1 fruit fly cellular context compared by ENCODE assay signal in genomic region chr2L:10665603-10666002, dm6.
TF ChIP-seq lines count a peak whose summit lies in the region.

No protein-coding gene starts in this region.

TF ChIP-seq in whole organism, embryonic, 481 proteins besides CTCF, POLR2A, EP300 and RAD21 (continued from another document and continues in another):
- TF ChIP-seq psq (GFP tag; optimal IDR thresholded peaks at IDR 0.05; lab: Kevin White, UChicago), result peak; percentile 43
- TF ChIP-seq hth (optimal IDR thresholded peaks at IDR 0.05; lab: Kevin White, UChicago), result no peak
- peak; percentile 54 for TF ChIP-seq CG4854 (GFP tag; optimal IDR thresholded peaks at IDR 0.05; lab: Kevin White, UChicago)
- TF ChIP-seq CG11247 (GFP tag; IDR thresholded peaks at IDR 0.05; lab: Robert Waterston, UW), result peak; percentile 66
- peak; percentile 14 for TF ChIP-seq CG1529 (GFP tag; optimal IDR thresholded peaks at IDR 0.05; lab: Kevin White, UChicago)
- peak; percentile 53 for TF ChIP-seq CG15514 (GFP tag; optimal IDR thresholded peaks at IDR 0.05; lab: Kevin White, UChicago)
- no peak for TF ChIP-seq CG8478 (optimal IDR thresholded peaks at IDR 0.05; lab: Kevin White, UChicago)
- TF ChIP-seq HLH54F (GFP tag; optimal IDR thresholded peaks at IDR 0.05; lab: Kevin White, UChicago), result peak; percentile 70
- peak; percentile 70 for TF ChIP-seq pb (GFP tag; optimal IDR thresholded peaks at IDR 0.05; lab: Kevin White, UChicago)
- peak; percentile 72 for TF ChIP-seq bab2 (GFP tag; optimal IDR thresholded peaks at IDR 0.05; lab: Kevin White, UChicago)
- TF ChIP-seq CG11695 (GFP tag; IDR thresholded peaks at IDR 0.05; lab: Robert Waterston, UW), result peak; percentile 86
- peak; percentile 58 for TF ChIP-seq CG18011 (GFP tag; optimal IDR thresholded peaks at IDR 0.05; lab: Kevin White, UChicago)
- no peak for TF ChIP-seq Hr78 (GFP tag; optimal IDR thresholded peaks at IDR 0.05; lab: Kevin White, UChicago)
- no peak for TF ChIP-seq CG3995 (GFP tag; optimal IDR thresholded peaks at IDR 0.05; lab: Kevin White, UChicago)
- peak; percentile 61 for TF ChIP-seq B-H1 (GFP tag; IDR thresholded peaks at IDR 0.05; lab: Robert Waterston, UW)
- peak; percentile 76 for TF ChIP-seq CG11696 (GFP tag; IDR thresholded peaks at IDR 0.05; lab: Robert Waterston, UW)
- TF ChIP-seq CG14014 (GFP tag; IDR thresholded peaks at IDR 0.05; lab: Robert Waterston, UW), result peak; percentile 91
- TF ChIP-seq Dref (GFP tag; IDR thresholded peaks at IDR 0.05; lab: Robert Waterston, UW), result no peak
- peak; percentile 83 for TF ChIP-seq CG32767 (GFP tag; IDR thresholded peaks at IDR 0.05; lab: Robert Waterston, UW)
- TF ChIP-seq hb (GFP tag; IDR thresholded peaks at IDR 0.05; lab: Robert Waterston, UW; ENCODE audit: partially characterized antibody), result no peak
- TF ChIP-seq CG17802 (tag; optimal IDR thresholded peaks at IDR 0.05; lab: Kevin White, UChicago), result peak; percentile 43
- TF ChIP-seq Pdp1 (GFP tag; optimal IDR thresholded peaks at IDR 0.05; lab: Kevin White, UChicago), result peak; percentile 76 to 80
- TF ChIP-seq Ada2b (GFP tag; IDR thresholded peaks at IDR 0.05; lab: Robert Waterston, UW), result peak; percentile 92
- TF ChIP-seq crol (GFP tag; IDR thresholded peaks at IDR 0.05; lab: Robert Waterston, UW), result no peak
- no peak for TF ChIP-seq pfk (GFP tag; optimal IDR thresholded peaks at IDR 0.05; lab: Kevin White, UChicago)
- TF ChIP-seq ttk (GFP tag; IDR thresholded peaks at IDR 0.05; lab: Robert Waterston, UW), result peak; percentile 89
- peak; percentile 86 for TF ChIP-seq esg (GFP tag; conservative IDR thresholded peaks at IDR 0.05; lab: Robert Waterston, UW)
- no peak for TF ChIP-seq knrl (GFP tag; IDR thresholded peaks at IDR 0.05; lab: Robert Waterston, UW; ENCODE audit: partially characterized antibody)
- no peak for TF ChIP-seq luna (GFP tag; optimal IDR thresholded peaks at IDR 0.05; lab: Kevin White, UChicago)
- TF ChIP-seq CG14860 (GFP tag; IDR thresholded peaks at IDR 0.05; lab: Robert Waterston, UW; ENCODE audit: partially characterized antibody), result no peak
- no peak for TF ChIP-seq CG6765 (GFP tag; optimal IDR thresholded peaks at IDR 0.05; lab: Kevin White, UChicago)
- no peak for TF ChIP-seq CG15479 (GFP tag; optimal IDR thresholded peaks at IDR 0.05; lab: Kevin White, UChicago)
- TF ChIP-seq BtbVII (GFP tag; optimal IDR thresholded peaks at IDR 0.05; lab: Kevin White, UChicago), result peak; percentile 19
- TF ChIP-seq CG14965 (GFP tag; optimal IDR thresholded peaks at IDR 0.05; lab: Kevin White, UChicago; ENCODE audit: borderline replicate concordance), result peak; percentile 18
- no peak for TF ChIP-seq da (GFP tag; optimal IDR thresholded peaks at IDR 0.05; lab: Kevin White, UChicago)
- no peak for TF ChIP-seq lov (optimal IDR thresholded peaks at IDR 0.05; lab: Kevin White, UChicago)
- TF ChIP-seq lov (GFP tag; IDR thresholded peaks at IDR 0.05; lab: Robert Waterston, UW), result 0 out of 3 replicates have a peak, but pooled peaks have one; percentile 50
- TF ChIP-seq CG3726 (GFP tag; IDR thresholded peaks at IDR 0.05; lab: Robert Waterston, UW), result peak; percentile 73; the same call in 2 of the 3 replicates
- peak; percentile 48; the same call in 1 of the 2 replicates for TF ChIP-seq CG10321 (GFP tag; IDR thresholded peaks at IDR 0.05; lab: Robert Waterston, UW)
- TF ChIP-seq Bgb (GFP tag; IDR thresholded peaks at IDR 0.05; lab: Robert Waterston, UW; ENCODE audit: partially characterized antibody), result no peak
- TF ChIP-seq Side (GFP tag; optimal IDR thresholded peaks at IDR 0.05; lab: Kevin White, UChicago), result peak; percentile 72
- TF ChIP-seq maf-S (GFP tag; optimal IDR thresholded peaks at IDR 0.05; lab: Kevin White, UChicago), result peak; percentile 61
- peak; percentile 88 for TF ChIP-seq ranshi (GFP tag; IDR thresholded peaks at IDR 0.05; lab: Robert Waterston, UW)
- peak; percentile 79 for TF ChIP-seq CG2712 (tag; optimal IDR thresholded peaks at IDR 0.05; lab: Kevin White, UChicago)
- peak; percentile 77; the same call in 2 of the 3 replicates for TF ChIP-seq ken (GFP tag; IDR thresholded peaks at IDR 0.05; lab: Robert Waterston, UW)
- peak; percentile 77; the same call in 2 of the 3 replicates for TF ChIP-seq gce (GFP tag; IDR thresholded peaks at IDR 0.05; lab: Robert Waterston, UW)
- peak; percentile 30 for TF ChIP-seq trh (GFP tag; optimal IDR thresholded peaks at IDR 0.05; lab: Kevin White, UChicago)
- peak; percentile 59 for TF ChIP-seq odd (GFP tag; optimal IDR thresholded peaks at IDR 0.05; lab: Kevin White, UChicago)
- TF ChIP-seq ro (GFP tag; IDR thresholded peaks at IDR 0.05; lab: Robert Waterston, UW), result peak; percentile 75
- TF ChIP-seq HLH3B (GFP tag; IDR thresholded peaks at IDR 0.05; lab: Robert Waterston, UW), result peak; percentile 89
- peak; percentile 72 for TF ChIP-seq Bteb2 (GFP tag; optimal IDR thresholded peaks at IDR 0.05; lab: Kevin White, UChicago)
- TF ChIP-seq CG10209 (GFP tag; optimal IDR thresholded peaks at IDR 0.05; lab: Kevin White, UChicago), result peak; percentile 74
- TF ChIP-seq tgo (GFP tag; IDR thresholded peaks at IDR 0.05; lab: Robert Waterston, UW), result peak; percentile 90
- TF ChIP-seq Myb (GFP tag; optimal IDR thresholded peaks at IDR 0.05; lab: Kevin White, UChicago), result peak; percentile 53
- peak in 1 of 2 experiments; percentile 72 for TF ChIP-seq Eip74EF (GFP tag; optimal IDR thresholded peaks at IDR 0.05; lab: Kevin White, UChicago)
- TF ChIP-seq CG2889 (GFP tag; IDR thresholded peaks at IDR 0.05; lab: Robert Waterston, UW), result peak; percentile 76
- peak; percentile 55 for TF ChIP-seq MBD-R2 (GFP tag; IDR thresholded peaks at IDR 0.05; lab: Robert Waterston, UW)
- peak; percentile 77 for TF ChIP-seq repo (GFP tag; optimal IDR thresholded peaks at IDR 0.05; lab: Kevin White, UChicago)
- peak; percentile 52 for TF ChIP-seq dm (GFP tag; optimal IDR thresholded peaks at IDR 0.05; lab: Kevin White, UChicago)
- TF ChIP-seq CG9215 (GFP tag; IDR thresholded peaks at IDR 0.05; lab: Robert Waterston, UW), result peak; percentile 70
- peak; percentile 64 for TF ChIP-seq jumu (GFP tag; optimal IDR thresholded peaks at IDR 0.05; lab: Kevin White, UChicago)
- peak; percentile 63 for TF ChIP-seq CG10959 (GFP tag; IDR thresholded peaks at IDR 0.05; lab: Robert Waterston, UW)
- TF ChIP-seq dysf (GFP tag; IDR thresholded peaks at IDR 0.05; lab: Robert Waterston, UW), result peak; percentile 92
- no peak for TF ChIP-seq Sin3A (optimal IDR thresholded peaks at IDR 0.05; lab: Kevin White, UChicago)
- TF ChIP-seq az2 (GFP tag; optimal IDR thresholded peaks at IDR 0.05; lab: Kevin White, UChicago), result peak; percentile 76
- peak; percentile 67 for TF ChIP-seq CG9609 (GFP tag; optimal IDR thresholded peaks at IDR 0.05; lab: Kevin White, UChicago)
- TF ChIP-seq CG31224 (GFP tag; IDR thresholded peaks at IDR 0.05; lab: Robert Waterston, UW), result peak; percentile 62
- TF ChIP-seq CG2199 (GFP tag; IDR thresholded peaks at IDR 0.05; lab: Robert Waterston, UW), result peak; percentile 60; the same call in 1 of the 3 replicates
- no peak for TF ChIP-seq ftz-f1 (GFP tag; optimal IDR thresholded peaks at IDR 0.05; lab: Kevin White, UChicago)
- TF ChIP-seq CG4282 (GFP tag; optimal IDR thresholded peaks at IDR 0.05; lab: Kevin White, UChicago), result peak; percentile 57
- TF ChIP-seq Atf3 (GFP tag; optimal IDR thresholded peaks at IDR 0.05; lab: Kevin White, UChicago), result peak; percentile 67
- TF ChIP-seq Ets97D (GFP tag; optimal IDR thresholded peaks at IDR 0.05; lab: Kevin White, UChicago), result no peak
- TF ChIP-seq dmrt99B (tag; optimal IDR thresholded peaks at IDR 0.05; lab: Kevin White, UChicago), result peak; percentile 87
- peak; percentile 66 for TF ChIP-seq Mes4 (GFP tag; optimal IDR thresholded peaks at IDR 0.05; lab: Kevin White, UChicago)
- peak; percentile 66 for TF ChIP-seq Hmr (GFP tag; optimal IDR thresholded peaks at IDR 0.05; lab: Kevin White, UChicago)
- no peak for TF ChIP-seq hkb (optimal IDR thresholded peaks at IDR 0.05; lab: Kevin White, UChicago)
- TF ChIP-seq hkb (GFP tag; IDR thresholded peaks at IDR 0.05; lab: Robert Waterston, UW), result peak; percentile 95
- TF ChIP-seq phol (tag; optimal IDR thresholded peaks at IDR 0.05; lab: Kevin White, UChicago), result peak; percentile 71
- no peak for TF ChIP-seq CG6254 (GFP tag; optimal IDR thresholded peaks at IDR 0.05; lab: Kevin White, UChicago)
- peak; percentile 77 for TF ChIP-seq bcd (GFP tag; optimal IDR thresholded peaks at IDR 0.05; lab: Kevin White, UChicago)
- TF ChIP-seq CG3838 (GFP tag; optimal IDR thresholded peaks at IDR 0.05; lab: Kevin White, UChicago), result peak; percentile 64
- TF ChIP-seq sens (GFP tag; lab: Kevin White, UChicago), result peak; percentile 94
- TF ChIP-seq Hmx (GFP tag; optimal IDR thresholded peaks at IDR 0.05; lab: Kevin White, UChicago), result peak; percentile 53
- TF ChIP-seq CG16779 (GFP tag; IDR thresholded peaks at IDR 0.05; lab: Robert Waterston, UW), result peak; percentile 63
- TF ChIP-seq CG7786 (GFP tag; optimal IDR thresholded peaks at IDR 0.05; lab: Kevin White, UChicago), result peak; percentile 62
- TF ChIP-seq BEAF-32 (GFP tag; optimal IDR thresholded peaks at IDR 0.05; lab: Kevin White, UChicago), result no peak
- TF ChIP-seq CG11085 (GFP tag; IDR thresholded peaks at IDR 0.05; lab: Robert Waterston, UW), result peak; percentile 51
- no peak for TF ChIP-seq mld (GFP tag; IDR thresholded peaks at IDR 0.05; lab: Robert Waterston, UW; ENCODE audit: partially characterized antibody)
- peak; percentile 90 for TF ChIP-seq H2.0 (GFP tag; IDR thresholded peaks at IDR 0.05; lab: Robert Waterston, UW)
- no peak for TF ChIP-seq vnd (GFP tag; IDR thresholded peaks at IDR 0.05; lab: Robert Waterston, UW; ENCODE audit: partially characterized antibody)
- peak; percentile 36 for TF ChIP-seq CG33213 (GFP tag; optimal IDR thresholded peaks at IDR 0.05; lab: Kevin White, UChicago)
- peak; percentile 75 for TF ChIP-seq Camta (GFP tag; optimal IDR thresholded peaks at IDR 0.05; lab: Kevin White, UChicago)
- peak; percentile 64 for TF ChIP-seq CG11398 (GFP tag; optimal IDR thresholded peaks at IDR 0.05; lab: Kevin White, UChicago)
- TF ChIP-seq CG7271 (tag; optimal IDR thresholded peaks at IDR 0.05; lab: Kevin White, UChicago), result peak; percentile 12
- TF ChIP-seq gcm2 (GFP tag; optimal IDR thresholded peaks at IDR 0.05; lab: Kevin White, UChicago), result peak; percentile 22
- no peak for TF ChIP-seq Stat92E (GFP tag; optimal IDR thresholded peaks at IDR 0.05; lab: Kevin White, UChicago)
- peak; percentile 74 for TF ChIP-seq CG17361 (GFP tag; IDR thresholded peaks at IDR 0.05; lab: Robert Waterston, UW)
- no peak for TF ChIP-seq CG15601 (tag; optimal IDR thresholded peaks at IDR 0.05; lab: Kevin White, UChicago)
- peak; percentile 90 for TF ChIP-seq Drgx (GFP tag; IDR thresholded peaks at IDR 0.05; lab: Robert Waterston, UW)
- TF ChIP-seq prd (optimal IDR thresholded peaks at IDR 0.05; lab: Kevin White, UChicago), result no peak
- peak; percentile 92 for TF ChIP-seq prd (GFP tag; IDR thresholded peaks at IDR 0.05; lab: Robert Waterston, UW)
- peak; percentile 66 for TF ChIP-seq CG18262 (tag; optimal IDR thresholded peaks at IDR 0.05; lab: Kevin White, UChicago)
- peak; percentile 82 for TF ChIP-seq CG17359 (tag; optimal IDR thresholded peaks at IDR 0.05; lab: Kevin White, UChicago)
- TF ChIP-seq cwo (GFP tag; optimal IDR thresholded peaks at IDR 0.05; lab: Kevin White, UChicago), result peak; percentile 69
- peak; percentile 25; the same call in 1 of the 2 replicates for TF ChIP-seq wor (GFP tag; IDR thresholded peaks at IDR 0.05; lab: Robert Waterston, UW)
- TF ChIP-seq Fer2 (tag; optimal IDR thresholded peaks at IDR 0.05; lab: Kevin White, UChicago), result no peak
- peak; percentile 25; the same call in 1 of the 2 replicates for TF ChIP-seq Adf1 (GFP tag; IDR thresholded peaks at IDR 0.05; lab: Robert Waterston, UW)
- TF ChIP-seq gem (tag; optimal IDR thresholded peaks at IDR 0.05; lab: Kevin White, UChicago), result peak; percentile 85
- TF ChIP-seq Dip3 (GFP tag; optimal IDR thresholded peaks at IDR 0.05; lab: Kevin White, UChicago), result peak; percentile 69
- peak; percentile 47; the same call in 1 of the 2 replicates for TF ChIP-seq CG8765 (GFP tag; IDR thresholded peaks at IDR 0.05; lab: Robert Waterston, UW)
- no peak for TF ChIP-seq tll (GFP tag; optimal IDR thresholded peaks at IDR 0.05; lab: Kevin White, UChicago)
- TF ChIP-seq Dp (GFP tag; optimal IDR thresholded peaks at IDR 0.05; lab: Kevin White, UChicago), result no peak
- TF ChIP-seq CG9727 (GFP tag; optimal IDR thresholded peaks at IDR 0.05; lab: Kevin White, UChicago), result peak; percentile 52
- peak; percentile 6 for TF ChIP-seq CG31388 (GFP tag; optimal IDR thresholded peaks at IDR 0.05; lab: Kevin White, UChicago)
- TF ChIP-seq CG3407 (GFP tag; optimal IDR thresholded peaks at IDR 0.05; lab: Kevin White, UChicago), result peak; percentile 43
- TF ChIP-seq al (GFP tag; IDR thresholded peaks at IDR 0.05; lab: Robert Waterston, UW), result peak; percentile 84
- TF ChIP-seq CkIIα-i1 (GFP tag; IDR thresholded peaks at IDR 0.05; lab: Robert Waterston, UW), result peak; percentile 84
- peak; percentile 67 for TF ChIP-seq nmo (GFP tag; optimal IDR thresholded peaks at IDR 0.05; lab: Kevin White, UChicago)
- TF ChIP-seq Ssrp (tag; optimal IDR thresholded peaks at IDR 0.05; lab: Kevin White, UChicago), result peak; percentile 61
- peak; percentile 77 for TF ChIP-seq ssp (GFP tag; IDR thresholded peaks at IDR 0.05; lab: Robert Waterston, UW)
- TF ChIP-seq Lhr (GFP tag; optimal IDR thresholded peaks at IDR 0.05; lab: Kevin White, UChicago), result no peak
- TF ChIP-seq Fer1 (GFP tag; optimal IDR thresholded peaks at IDR 0.05; lab: Kevin White, UChicago), result peak; percentile 75
- peak; percentile 12 for TF ChIP-seq exex (tag; optimal IDR thresholded peaks at IDR 0.05; lab: Kevin White, UChicago)
- TF ChIP-seq shn (GFP tag; optimal IDR thresholded peaks at IDR 0.05; lab: Kevin White, UChicago), result peak; percentile 50
- peak; percentile 71 for TF ChIP-seq crc (GFP tag; optimal IDR thresholded peaks at IDR 0.05; lab: Kevin White, UChicago)
- TF ChIP-seq CrebB (tag; optimal IDR thresholded peaks at IDR 0.05; lab: Kevin White, UChicago), result peak; percentile 39
- TF ChIP-seq CG3281 (GFP tag; optimal IDR thresholded peaks at IDR 0.05; lab: Kevin White, UChicago), result peak; percentile 56
- peak; percentile 75 for TF ChIP-seq her (GFP tag; optimal IDR thresholded peaks at IDR 0.05; lab: Kevin White, UChicago)
- peak; percentile 59 for TF ChIP-seq CG5180 (GFP tag; optimal IDR thresholded peaks at IDR 0.05; lab: Kevin White, UChicago)
- peak; percentile 9 for TF ChIP-seq kay (GFP tag; optimal IDR thresholded peaks at IDR 0.05; lab: Kevin White, UChicago)
- peak; percentile 80 for TF ChIP-seq CG30403 (GFP tag; optimal IDR thresholded peaks at IDR 0.05; lab: Kevin White, UChicago)
- TF ChIP-seq CG6689 (GFP tag; IDR thresholded peaks at IDR 0.05; lab: Robert Waterston, UW), result peak; percentile 85
